Worm (Caenorhabditis elegans) whole organism, midembryonic: ENCODE measurements around the gene cox-18.

ENCODE experiments used
- flt-1 ChIP-seq: fragments of 200-800 bp; sonication (Bioruptor generic); IDR thresholded peaks from 2 replicates; pipeline ENCODE4 v1.3.6; 2022; ENCODE audit warnings: missing genetic modification characterization, missing compliant biosample characterization
- med-1 ChIP-seq: sonication (generic microtip); optimal IDR thresholded peaks from 2 replicates; lab custom pipeline; 2017; ENCODE audit warnings: missing genetic modification characterization, mild to moderate bottlenecking, missing compliant biosample characterization, antibody characterized with exemption, missing genetic modification reagents; ENCODE audit not compliant: insufficient read depth
- ref-1 ChIP-seq: fragments of 200-800 bp; sonication (Bioruptor generic); conservative IDR thresholded peaks from 2 replicates; pipeline ENCODE4 v1.3.6; 2022; ENCODE audit warnings: missing genetic modification reagents, missing genetic modification characterization, missing compliant biosample characterization
- ztf-23 ChIP-seq: fragments of 200-800 bp; sonication (Bioruptor generic); IDR thresholded peaks from 2 replicates; pipeline ENCODE4 v1.3.6; 2022; ENCODE audit warnings: missing genetic modification reagents, missing genetic modification characterization, missing compliant biosample characterization
- ztf-29 ChIP-seq: fragments of 200-800 bp; sonication (Bioruptor generic); IDR thresholded peaks from 2 replicates; pipeline ENCODE4 v1.3.6; 2022; ENCODE audit warnings: missing genetic modification reagents, missing genetic modification characterization, missing compliant biosample characterization

DNA sequence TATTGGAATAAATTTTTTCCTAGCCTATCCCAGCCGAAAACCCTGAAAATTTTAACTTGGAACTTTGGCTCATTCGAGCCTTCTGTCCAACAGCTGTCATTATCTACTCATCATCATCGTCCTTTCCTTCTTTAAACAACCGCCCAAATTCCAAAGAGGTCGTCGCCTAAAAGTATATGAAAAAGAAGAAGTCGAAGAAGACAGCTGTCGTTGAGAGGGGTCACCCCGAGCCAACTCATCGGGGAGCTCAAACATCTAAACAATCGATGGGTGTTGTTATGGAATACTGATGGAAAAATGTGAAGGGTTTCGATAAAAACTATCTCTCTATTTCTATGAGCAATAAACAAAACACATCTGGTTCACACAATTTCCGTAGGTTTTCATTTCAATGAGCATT is 7.9 kb downstream of the cox-18 start:
- TF ChIP-seq ztf-29 (GFP tag; lab: Robert Waterston, UW) (no peak), flt-1 (GFP tag; lab: Robert Waterston, UW) (no peak), ztf-23 (no peak), med-1 (GFP tag; lab: Kevin White, UChicago) (no peak), ref-1 (GFP tag; lab: Robert Waterston, UW) (no peak)
